Worm (Caenorhabditis elegans) whole organism, L1 larva: ENCODE measurements around the gene B0244.7.
A peak's percentile ranks its signal among the peaks of the same experiment; 100 is the strongest.

Experiments
- alr-1 ChIP-seq: fragments of 200-800 bp; sonication (Bioruptor generic); optimal IDR thresholded peaks from 2 replicates; lab custom pipeline; 2018; ENCODE audit warnings: borderline replicate concordance, mild to moderate bottlenecking, missing genetic modification characterization, missing compliant biosample characterization
- ama-1 ChIP-seq: fragments of 150-350 bp; optimal IDR thresholded peaks from 2 replicates; lab custom pipeline; 2014
- blmp-1 ChIP-seq: fragments of 150-350 bp; optimal IDR thresholded peaks from 2 replicates; lab custom pipeline; 2014; ENCODE audit warnings: missing biosample characterization, missing genetic modification characterization
- ceh-63 ChIP-seq: fragments of 200-800 bp; sonication (Bioruptor generic); optimal IDR thresholded peaks from 2 replicates; lab custom pipeline; 2018; ENCODE audit warnings: mild to moderate bottlenecking, missing genetic modification characterization, missing compliant biosample characterization
- ceh-82 ChIP-seq, 3 experiments: fragments of 150-350 bp in 1 of 3; sonication (generic microtip) in 2 of 3; optimal IDR thresholded peaks; 2 replicates each; lab custom pipeline; 2014 to 2017; ENCODE audit warnings: missing biosample characterization in 3 of 3, missing genetic modification characterization in 3 of 3
- ceh-88 ChIP-seq: fragments of 200-800 bp; sonication (Bioruptor generic); IDR thresholded peaks from 2 replicates; pipeline ENCODE4 v1.3.6; 2022; ENCODE audit warnings: missing genetic modification characterization, missing compliant biosample characterization
- ceh-90 ChIP-seq: sonication (generic microtip); optimal IDR thresholded peaks from 2 replicates; lab custom pipeline; 2016; ENCODE audit warnings: missing genetic modification characterization, missing compliant biosample characterization
- efl-1 ChIP-seq, 4 experiments: fragments of 150-350 bp; optimal IDR thresholded peaks in 3 of 4; peaks in 1 of 4; 1 replicate in 1 of 4; 2 replicates in 3 of 4; lab custom pipeline; 2014; ENCODE audit warnings: missing biosample characterization in 2 of 4, missing genetic modification characterization in 2 of 4, missing genetic modification reagents in 2 of 4
- efl-3 ChIP-seq: fragments of 200-800 bp; sonication (Bioruptor generic); optimal IDR thresholded peaks from 2 replicates; lab custom pipeline; 2018; ENCODE audit warnings: mild to moderate bottlenecking, missing genetic modification characterization, missing compliant biosample characterization
- egl-13 ChIP-seq: sonication (generic microtip); optimal IDR thresholded peaks from 2 replicates; lab custom pipeline; 2016; ENCODE audit warnings: missing genotype, missing genetic modification reagents, missing genetic modification characterization, missing compliant biosample characterization
- egl-27 ChIP-seq, 2 experiments: fragments of 150-350 bp in 1 of 2; sonication (generic microtip); optimal IDR thresholded peaks; 3 replicates each; lab custom pipeline; 2017 to 2018; ENCODE audit warnings: missing biosample characterization in 2 of 2, missing genetic modification characterization in 2 of 2, missing genetic modification reagents in 2 of 2
- elt-3 ChIP-seq, 6 experiments: fragments of 150-350 bp in 1 of 6; sonication (generic microtip); optimal IDR thresholded peaks; 2 replicates each; lab custom pipeline; 2017 to 2018; ENCODE audit warnings: missing biosample characterization in 6 of 6, missing genetic modification characterization in 6 of 6, inconsistent platforms in 1 of 6
- ets-5 ChIP-seq: fragments of 200-800 bp; sonication (Bioruptor generic); IDR thresholded peaks from 2 replicates; pipeline ENCODE4 v1.3.6; 2022; ENCODE audit warnings: missing genetic modification characterization, missing compliant biosample characterization
- fkh-8 ChIP-seq: sonication (generic microtip); optimal IDR thresholded peaks from 2 replicates; lab custom pipeline; 2016; ENCODE audit warnings: mild to moderate bottlenecking, missing genetic modification characterization, missing compliant biosample characterization
- isw-1 ChIP-seq: fragments of 200-800 bp; sonication (Bioruptor generic); IDR thresholded peaks from 2 replicates; pipeline ENCODE4 v1.3.6; 2022; ENCODE audit warnings: missing genetic modification characterization, missing compliant biosample characterization
- jun-1 ChIP-seq: fragments of 150-350 bp; optimal IDR thresholded peaks from 2 replicates; lab custom pipeline; 2014; ENCODE audit warnings: missing biosample characterization, missing genetic modification reagents, missing genetic modification characterization
- lir-3 ChIP-seq: sonication (generic microtip); optimal IDR thresholded peaks from 2 replicates; lab custom pipeline; 2016; ENCODE audit warnings: mild to moderate bottlenecking, missing genetic modification characterization, moderate library complexity, missing compliant biosample characterization; ENCODE audit not compliant: poor library complexity
- nhr-19 ChIP-seq: fragments of 200-800 bp; sonication (Bioruptor generic); conservative IDR thresholded peaks from 2 replicates; pipeline ENCODE4 v1.3.6; 2022; ENCODE audit warnings: missing genetic modification characterization, missing compliant biosample characterization
- nhr-28 ChIP-seq: fragments of 150-350 bp; optimal IDR thresholded peaks from 2 replicates; lab custom pipeline; 2014; ENCODE audit warnings: missing biosample characterization, missing genetic modification characterization
- nhr-47 ChIP-seq: sonication (generic microtip); optimal IDR thresholded peaks from 2 replicates; lab custom pipeline; 2016; ENCODE audit warnings: mild to moderate bottlenecking, missing genetic modification characterization, moderate library complexity, missing compliant biosample characterization
- nhr-77 ChIP-seq: fragments of 150-350 bp; optimal IDR thresholded peaks from 2 replicates; lab custom pipeline; 2014; ENCODE audit warnings: missing biosample characterization, missing genetic modification characterization
- nhr-85 ChIP-seq: sonication (generic microtip); peaks from one replicate; lab custom pipeline; 2016; ENCODE audit warnings: missing genetic modification characterization, inconsistent platforms, missing compliant biosample characterization
- pag-3 ChIP-seq: sonication (generic microtip); optimal IDR thresholded peaks from 2 replicates; lab custom pipeline; 2017; ENCODE audit warnings: missing genetic modification characterization, mild to moderate bottlenecking, missing compliant biosample characterization, antibody characterized with exemption, borderline replicate concordance; ENCODE audit not compliant: insufficient read depth
- pax-3 ChIP-seq: fragments of 200-800 bp; sonication (Bioruptor generic); optimal IDR thresholded peaks from 2 replicates; lab custom pipeline; 2018; ENCODE audit warnings: mild to moderate bottlenecking, missing genetic modification characterization, moderate library complexity, missing compliant biosample characterization
- pqm-1 ChIP-seq: sonication (generic microtip); optimal IDR thresholded peaks from 3 replicates; lab custom pipeline; 2017; ENCODE audit warnings: missing biosample characterization, missing genetic modification characterization
- snpc-4 ChIP-seq: fragments of 150-350 bp; optimal IDR thresholded peaks from 2 replicates; lab custom pipeline; 2014; ENCODE audit warnings: missing biosample characterization, missing genetic modification characterization
- snu-23 ChIP-seq: sonication (generic microtip); optimal IDR thresholded peaks from 2 replicates; lab custom pipeline; 2016; ENCODE audit warnings: missing genetic modification characterization, missing compliant biosample characterization
- tlp-1 ChIP-seq: fragments of 150-350 bp; optimal IDR thresholded peaks from 2 replicates; lab custom pipeline; 2014; ENCODE audit warnings: missing biosample characterization, missing genetic modification characterization
- unc-130 ChIP-seq: fragments of 150-350 bp; optimal IDR thresholded peaks from 2 replicates; lab custom pipeline; 2017; ENCODE audit warnings: missing biosample characterization, missing genetic modification characterization, inconsistent platforms
- unc-30 ChIP-seq: sonication (generic microtip); optimal IDR thresholded peaks from 2 replicates; lab custom pipeline; 2017; ENCODE audit warnings: missing biosample characterization, missing genetic modification characterization
- unc-98 ChIP-seq: fragments of 200-800 bp; sonication (Bioruptor generic); IDR thresholded peaks from 2 replicates; pipeline ENCODE4 v1.3.6; 2022; ENCODE audit warnings: missing genetic modification characterization, missing compliant biosample characterization
- vab-15 ChIP-seq: sonication (generic microtip); optimal IDR thresholded peaks from 2 replicates; lab custom pipeline; 2017; ENCODE audit warnings: missing genotype, mild to moderate bottlenecking, missing genetic modification characterization, missing compliant biosample characterization
- ztf-11 ChIP-seq, 2 experiments: sonication (generic microtip); optimal IDR thresholded peaks; 2 replicates each; lab custom pipeline; 2016 to 2017; ENCODE audit warnings: missing genetic modification characterization in 2 of 2, missing biosample characterization in 1 of 2, missing compliant biosample characterization in 1 of 2
- ztf-4 ChIP-seq: fragments of 150-350 bp; optimal IDR thresholded peaks from 2 replicates; lab custom pipeline; 2014; ENCODE audit warnings: missing biosample characterization, missing genetic modification characterization

Gene B0244.7

DNA sequence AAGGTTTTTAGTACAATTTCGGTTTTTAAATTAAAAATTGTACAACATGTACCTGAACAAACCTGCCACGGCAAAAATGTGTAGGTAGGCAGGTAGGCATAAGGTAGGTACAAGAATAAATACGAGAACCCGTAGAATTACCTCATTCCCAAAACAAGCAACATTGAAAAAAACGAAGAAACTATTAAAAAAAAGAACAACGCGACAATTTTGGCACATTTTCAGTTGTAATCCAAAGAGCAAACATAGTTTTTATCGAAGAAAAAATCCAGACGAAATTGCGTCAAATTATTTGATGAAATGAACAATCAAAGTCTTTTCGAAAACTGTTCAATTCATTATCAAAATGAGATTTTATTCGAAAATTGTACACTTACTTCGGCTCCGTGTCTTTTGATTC is 9.4 kb downstream of the B0244.7 start, which contains the start of gene B0244.16:
Gene B0244.16 (plus strand): TSS at position 301 of the 400 bp plus-strand sequence.
- no peak for TF ChIP-seq efl-3 (GFP tag; lab: Kevin White, UChicago)
- no peak for TF ChIP-seq efl-1 (optimal IDR thresholded peaks at IDR 0.05; lab: Kevin White, UChicago)
- peak in 1 of 2 experiments; percentile 15 for TF ChIP-seq efl-1 (GFP tag; optimal IDR thresholded peaks at IDR 0.05 in 1 of 2; lab: Kevin White, UChicago)

DNA sequence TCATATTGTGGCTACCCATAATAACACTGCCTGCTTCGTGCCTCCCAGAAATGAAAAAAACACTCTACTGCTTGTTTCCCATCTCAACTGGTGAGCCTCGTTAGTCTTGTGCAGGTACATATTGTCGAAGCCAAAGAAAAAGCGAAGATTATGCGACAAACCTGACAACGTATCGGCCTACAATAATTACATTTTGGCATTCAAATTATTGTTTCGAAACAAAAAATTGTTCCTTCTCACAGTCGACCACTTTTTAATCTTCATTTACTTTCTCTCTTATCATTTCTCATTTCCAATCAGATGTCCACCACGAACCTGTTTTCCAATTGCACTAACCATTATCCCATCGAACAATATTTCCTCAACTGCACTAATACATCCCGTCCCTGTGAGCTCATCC is 11.8 kb downstream of the B0244.7 start, which contains the start of gene B0244.15:
Gene B0244.15 (plus strand): TSS at position 301 of the 400 bp plus-strand sequence.
- no peak for TF ChIP-seq snpc-4 (tag; lab: Kevin White, UChicago)
- TF ChIP-seq nhr-77 (tag; lab: Kevin White, UChicago), result no peak
- no peak for TF ChIP-seq egl-27 (tag; optimal IDR thresholded peaks at IDR 0.05; lab: Kevin White, UChicago)
- TF ChIP-seq ztf-4, result no peak
- TF ChIP-seq fkh-8 (tag; lab: Kevin White, UChicago), result no peak
- TF ChIP-seq nhr-85 (tag; lab: Kevin White, UChicago), result no peak
- no peak for TF ChIP-seq ama-1
- TF ChIP-seq elt-3 (tag; optimal IDR thresholded peaks at IDR 0.05; lab: Kevin White, UChicago), result no peak
- TF ChIP-seq nhr-28 (tag; lab: Kevin White, UChicago), result no peak

DNA sequence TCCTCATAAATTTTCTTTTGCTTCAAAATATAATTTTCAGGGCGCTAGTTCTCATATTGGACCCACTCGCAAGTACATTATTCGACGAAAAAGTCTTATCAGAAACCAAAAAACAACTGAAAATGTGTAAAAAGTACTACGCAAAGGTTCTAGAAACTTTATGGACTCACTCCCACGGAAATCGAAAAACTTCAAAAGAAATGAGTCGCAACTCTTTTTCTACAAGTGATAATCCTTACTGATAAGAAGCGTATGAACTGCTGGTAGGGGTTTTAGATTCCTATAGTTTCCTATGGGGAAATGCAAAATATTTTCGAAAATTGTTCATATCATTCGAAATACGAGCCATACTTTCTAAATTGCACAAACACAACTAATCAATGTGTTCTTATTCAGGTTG is 13.3 kb downstream of the B0244.7 start, which contains the start of gene B0244.5:
Gene B0244.5 (plus strand): TSS at position 301 of the 400 bp plus-strand sequence.
- TF ChIP-seq tlp-1 (no peak), egl-13 (tag; lab: Kevin White, UChicago) (no peak), nhr-28 (tag; lab: Kevin White, UChicago) (no peak), nhr-47 (tag; lab: Kevin White, UChicago) (no peak), ets-5 (no peak), ceh-63 (GFP tag; lab: Kevin White, UChicago) (no peak)

DNA sequence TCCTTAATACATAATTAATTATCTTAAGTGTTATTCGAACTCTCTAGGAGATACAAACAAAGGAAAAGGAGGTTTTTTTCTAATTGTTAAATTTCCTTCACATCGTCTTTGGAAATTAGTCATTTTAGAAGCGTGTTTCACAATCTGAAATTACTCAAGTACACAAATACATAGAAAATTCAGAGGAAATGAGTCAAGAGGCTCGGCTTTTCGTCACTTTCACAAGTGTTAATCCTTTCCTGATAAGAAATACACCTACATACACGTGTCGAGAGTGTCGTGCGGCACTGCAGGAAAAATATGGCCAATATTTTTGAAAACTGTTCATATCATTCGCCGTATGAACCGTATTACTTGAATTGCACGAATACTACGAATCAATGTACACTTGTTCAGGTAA is 15.9 kb downstream of the B0244.7 start, which contains the start of gene B0244.4:
Gene B0244.4 (plus strand): TSS at position 301 of the 400 bp plus-strand sequence.
- TF ChIP-seq pax-3 (tag; lab: Kevin White, UChicago), result no peak
- no peak for TF ChIP-seq jun-1 (tag; lab: Kevin White, UChicago)
- TF ChIP-seq vab-15, result no peak
- TF ChIP-seq unc-130, result no peak
- TF ChIP-seq alr-1 (tag; lab: Kevin White, UChicago), result no peak
- TF ChIP-seq tlp-1, result no peak

DNA sequence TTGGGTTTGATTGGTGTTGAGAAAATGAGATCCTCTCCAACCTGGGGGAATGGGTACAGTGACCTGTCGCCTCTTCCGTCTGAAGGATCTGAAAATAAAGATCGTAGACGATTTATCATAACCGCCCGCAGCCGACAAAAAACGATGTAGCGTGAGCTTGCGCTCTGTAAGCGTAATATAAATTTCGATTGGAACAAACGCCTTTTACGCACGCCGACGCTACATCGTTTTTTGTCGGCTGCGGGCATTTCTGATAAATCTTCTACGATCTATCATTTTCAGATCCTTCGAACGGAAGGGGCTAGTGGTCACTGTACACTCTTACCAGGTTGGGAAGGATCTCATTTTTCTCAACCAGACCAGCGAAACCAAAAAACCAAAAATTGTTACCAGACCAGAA is 17.1 kb downstream of the B0244.7 start:
- no peak for TF ChIP-seq ztf-11 (tag; optimal IDR thresholded peaks at IDR 0.05; lab: Kevin White, UChicago)
- TF ChIP-seq ceh-90 (tag; lab: Kevin White, UChicago), result no peak
- no peak for TF ChIP-seq unc-98 (GFP tag; lab: Robert Waterston, UW)
- no peak for TF ChIP-seq pqm-1 (tag; lab: Kevin White, UChicago)
- no peak for TF ChIP-seq pax-3 (tag; lab: Kevin White, UChicago)
- TF ChIP-seq elt-3 (tag; optimal IDR thresholded peaks at IDR 0.05; lab: Kevin White, UChicago), result no peak
- no peak for TF ChIP-seq lir-3
- TF ChIP-seq ceh-82 (tag; optimal IDR thresholded peaks at IDR 0.05; lab: Kevin White, UChicago), result no peak
- no peak for TF ChIP-seq ama-1
- no peak for TF ChIP-seq ceh-88 (GFP tag; lab: Robert Waterston, UW)
- TF ChIP-seq nhr-85 (tag; lab: Kevin White, UChicago), result no peak
- TF ChIP-seq isw-1 (GFP tag; lab: Robert Waterston, UW), result no peak
- TF ChIP-seq pag-3 (tag; lab: Kevin White, UChicago), result no peak
- TF ChIP-seq unc-30 (tag; lab: Kevin White, UChicago), result no peak
- no peak for TF ChIP-seq snu-23 (GFP tag; lab: Kevin White, UChicago)
- TF ChIP-seq blmp-1 (tag; lab: Kevin White, UChicago), result no peak
- no peak for TF ChIP-seq nhr-19
- TF ChIP-seq alr-1 (tag; lab: Kevin White, UChicago), result no peak
